Worm (Caenorhabditis elegans): ENCODE data around the gene col-159.
A peak's percentile ranks its signal among the peaks of the same experiment; 100 is the strongest.

Gene col-159

ce11 chrV:13200609-13201008 is 1.4 kb downstream of the col-159 start:
- TF ChIP-seq aly-2 (tag; optimal IDR thresholded peaks at IDR 0.05) (no peak), mdl-1 (tag; optimal IDR thresholded peaks at IDR 0.05) (no peak), ceh-82 (tag; optimal IDR thresholded peaks at IDR 0.05) (no peak), nhr-237 (tag; optimal IDR thresholded peaks at IDR 0.05) (no peak), sma-3 (GFP tag; optimal IDR thresholded peaks at IDR 0.05) (peak; percentile 15), lin-39 (tag; optimal IDR thresholded peaks at IDR 0.05) (no peak), lsy-2 (tag; optimal IDR thresholded peaks at IDR 0.05) (peak in 1 of 2 experiments; percentile 6), sma-9 (GFP tag; optimal IDR thresholded peaks at IDR 0.05) (no peak), sma-9 (tag; optimal IDR thresholded peaks at IDR 0.05) (no peak), nhr-12 (tag; optimal IDR thresholded peaks at IDR 0.05) (no peak), nhr-25 (tag; optimal IDR thresholded peaks at IDR 0.05) (peak; percentile 82)

ce11 chrV:13197823-13198222 is 4.2 kb downstream of the col-159 start, which contains the start of gene F57B1.9:
TSS of gene F57B1.9 (minus strand) at chrV:13197923.
- TF ChIP-seq mab-5 (tag; optimal IDR thresholded peaks at IDR 0.05) = no peak
- TF ChIP-seq nhr-25 (tag; optimal IDR thresholded peaks at IDR 0.05) = peak; percentile 55

- no peak for TF ChIP-seq gmeb-1 (tag; optimal IDR thresholded peaks at IDR 0.05)
- TF ChIP-seq mbf-1 (tag; optimal IDR thresholded peaks at IDR 0.05) = no peak
- no peak for TF ChIP-seq elt-1 (tag; optimal IDR thresholded peaks at IDR 0.05)
- TF ChIP-seq snpc-4 (tag; optimal IDR thresholded peaks at IDR 0.05) = no peak
- no peak for TF ChIP-seq ztf-4 (tag; optimal IDR thresholded peaks at IDR 0.05)
- no peak for TF ChIP-seq F13H6.1 (tag; optimal IDR thresholded peaks at IDR 0.05)
- TF ChIP-seq nhr-25 (tag; optimal IDR thresholded peaks at IDR 0.05) = no peak
- TF ChIP-seq nhr-10 (tag; optimal IDR thresholded peaks at IDR 0.05) = no peak
- TF ChIP-seq nhr-77 (tag; optimal IDR thresholded peaks at IDR 0.05) = no peak
- no peak for TF ChIP-seq ama-1 (optimal IDR thresholded peaks at IDR 0.05)
- TF ChIP-seq ceh-82 (tag; optimal IDR thresholded peaks at IDR 0.05) = no peak
- TF ChIP-seq unc-39 (tag; optimal IDR thresholded peaks at IDR 0.05) = no peak
- no peak for TF ChIP-seq mdl-1 (tag; optimal IDR thresholded peaks at IDR 0.05)
- TF ChIP-seq unc-62 (GFP tag; optimal IDR thresholded peaks at IDR 0.05) = no peak
- TF ChIP-seq Y55F3AM.14 (GFP tag; optimal IDR thresholded peaks at IDR 0.05) = no peak
- no peak for TF ChIP-seq dmd-4 (tag; optimal IDR thresholded peaks at IDR 0.05)
- no peak for TF ChIP-seq nhr-21 (tag; optimal IDR thresholded peaks at IDR 0.05)
- TF ChIP-seq mab-5 (tag; optimal IDR thresholded peaks at IDR 0.05) = no peak
- TF ChIP-seq sma-9 (GFP tag; optimal IDR thresholded peaks at IDR 0.05) = no peak
- TF ChIP-seq sma-9 (tag; optimal IDR thresholded peaks at IDR 0.05) = no peak
- no peak for TF ChIP-seq nhr-12 (tag; optimal IDR thresholded peaks at IDR 0.05)
These were observed 6.4 kb downstream of the col-159 start, which contains the start of gene F57B1.1 for ce11 chrV:13195548-13195947. TSS of gene F57B1.1 (minus strand) at chrV:13195648.

- TF ChIP-seq alr-1 (tag; optimal IDR thresholded peaks at IDR 0.05) (no peak), aly-2 (tag; optimal IDR thresholded peaks at IDR 0.05) (no peak), ztf-11 (tag; optimal IDR thresholded peaks at IDR 0.05) (no peak), unc-55 (GFP tag; optimal IDR thresholded peaks at IDR 0.05) (no peak), egl-27 (tag; optimal IDR thresholded peaks at IDR 0.05) (no peak), lin-11 (tag; optimal IDR thresholded peaks at IDR 0.05) (no peak), elt-3 (tag; optimal IDR thresholded peaks at IDR 0.05) (no peak), lsy-2 (tag; optimal IDR thresholded peaks at IDR 0.05) (no peak)
These were observed 8.4 kb downstream of the col-159 start, which contains the start of gene sun-1 for ce11 chrV:13193488-13194042. TSS of gene sun-1 (minus strand) at chrV:13193538.

- TF ChIP-seq fos-1 (tag; optimal IDR thresholded peaks at IDR 0.05) = no peak
- no peak for TF ChIP-seq nhr-11 (tag; optimal IDR thresholded peaks at IDR 0.05)
- TF ChIP-seq snpc-4 (tag; optimal IDR thresholded peaks at IDR 0.05) = no peak
- TF ChIP-seq nhr-77 (tag; optimal IDR thresholded peaks at IDR 0.05) = no peak
- TF ChIP-seq unc-39 (tag; optimal IDR thresholded peaks at IDR 0.05) = no peak
- TF ChIP-seq sem-4 (tag; optimal IDR thresholded peaks at IDR 0.05) = no peak
- no peak for TF ChIP-seq sma-3 (GFP tag; optimal IDR thresholded peaks at IDR 0.05)
- no peak for TF ChIP-seq blmp-1 (tag; optimal IDR thresholded peaks at IDR 0.05; ENCODE audit: insufficient read depth)
- TF ChIP-seq unc-55 (GFP tag; optimal IDR thresholded peaks at IDR 0.05) = no peak
- TF ChIP-seq Y55F3AM.14 (GFP tag; optimal IDR thresholded peaks at IDR 0.05) = no peak
- no peak for TF ChIP-seq skn-1 (tag; optimal IDR thresholded peaks at IDR 0.05)
- TF ChIP-seq sma-9 (GFP tag; optimal IDR thresholded peaks at IDR 0.05) = no peak
- TF ChIP-seq sma-9 (tag; optimal IDR thresholded peaks at IDR 0.05) = no peak
- no peak for TF ChIP-seq R02D3.7 (tag; optimal IDR thresholded peaks at IDR 0.05)
- no peak for TF ChIP-seq ceh-82 (tag; optimal IDR thresholded peaks at IDR 0.05)
- no peak for TF ChIP-seq C34F6.9 (tag; optimal IDR thresholded peaks at IDR 0.05)
- no peak for TF ChIP-seq lin-39 (tag; optimal IDR thresholded peaks at IDR 0.05)
- no peak for TF ChIP-seq dmd-4 (tag; optimal IDR thresholded peaks at IDR 0.05)
- TF ChIP-seq alr-1 (tag; optimal IDR thresholded peaks at IDR 0.05) = no peak
These were observed 16.6 kb downstream of the col-159 start, which contains the start of gene sri-6 for ce11 chrV:13185384-13185783. TSS of gene sri-6 (plus strand) at chrV:13185684.

All from whole organism, L2 larva.